Fruit fly (Drosophila melanogaster) whole organism, embryonic: ENCODE measurements around the gene CG7304.
A peak's percentile ranks its signal among the peaks of the same experiment; 100 is the strongest.

ENCODE experiments used
- Ada2b ChIP-seq: fragments of 200-800 bp; sonication (Bioruptor generic); IDR thresholded peaks from 2 replicates; pipeline ENCODE4 v1.3.6; 2022; ENCODE audit warnings: missing biosample characterization, missing genetic modification characterization
- Asciz ChIP-seq: fragments of 200-800 bp; sonication (Bioruptor generic); optimal IDR thresholded peaks from 2 replicates; lab custom pipeline; 2017; ENCODE audit warnings: missing biosample characterization, mild to moderate bottlenecking, missing genetic modification characterization, missing genetic modification reagents
- Atf6 ChIP-seq: fragments of 200-800 bp; sonication (Bioruptor generic); IDR thresholded peaks from 2 replicates; pipeline ENCODE4 v1.3.6; 2022; ENCODE audit warnings: missing biosample characterization, missing genetic modification characterization
- Awh ChIP-seq: fragments of 200-800 bp; sonication (Bioruptor generic); IDR thresholded peaks from 2 replicates; pipeline ENCODE4, ENCODE4 v1.3.6; 2022; ENCODE audit warnings: missing biosample characterization, missing genetic modification characterization
- B-H2 ChIP-seq: fragments of 200-800 bp; sonication (Bioruptor generic); optimal IDR thresholded peaks from 2 replicates; lab custom pipeline; 2018; ENCODE audit warnings: missing biosample characterization, mild to moderate bottlenecking, missing genetic modification characterization
- CG10565 ChIP-seq: fragments of 200-800 bp; sonication (Bioruptor generic); optimal IDR thresholded peaks from 3 replicates; lab custom pipeline; 2016; ENCODE audit warnings: missing biosample characterization, mild to moderate bottlenecking, missing genetic modification characterization
- CG10959 ChIP-seq: fragments of 200-800 bp; sonication (Bioruptor generic); IDR thresholded peaks from 2 replicates; pipeline ENCODE4 v1.3.6; 2022; ENCODE audit warnings: missing biosample characterization, missing genetic modification characterization
- CG10979 ChIP-seq: fragments of 200-800 bp; sonication (Bioruptor generic); optimal IDR thresholded peaks from 2 replicates; lab custom pipeline; 2018; ENCODE audit warnings: missing biosample characterization, mild to moderate bottlenecking, missing genetic modification characterization, moderate library complexity
- CG13424 ChIP-seq: fragments of 200-800 bp; sonication (Bioruptor generic); optimal IDR thresholded peaks from 2 replicates; lab custom pipeline; 2019; ENCODE audit warnings: missing biosample characterization, mild to moderate bottlenecking, missing genetic modification characterization, moderate library complexity
- CG13894 ChIP-seq: fragments of 200-800 bp; sonication (Bioruptor generic); optimal IDR thresholded peaks from 3 replicates; lab custom pipeline; 2018; ENCODE audit warnings: missing biosample characterization, mild to moderate bottlenecking, missing genetic modification characterization, moderate library complexity
- CG15479 ChIP-seq: fragments of 200-800 bp; sonication (Bioruptor generic); optimal IDR thresholded peaks from 3 replicates; lab custom pipeline; 2019; ENCODE audit warnings: missing biosample characterization, mild to moderate bottlenecking, missing genetic modification characterization, moderate library complexity
- CG1603 ChIP-seq: fragments of 200-800 bp; sonication (Bioruptor generic); optimal IDR thresholded peaks from 2 replicates; lab custom pipeline; 2019; ENCODE audit warnings: missing biosample characterization, mild to moderate bottlenecking, missing genetic modification characterization, moderate library complexity
- CG18011 ChIP-seq: fragments of 200-800 bp; sonication (Bioruptor generic); optimal IDR thresholded peaks from 2 replicates; lab custom pipeline; 2017; ENCODE audit warnings: missing biosample characterization, missing genetic modification characterization, mild to moderate bottlenecking, moderate library complexity, missing genotype
- CG2678 ChIP-seq: fragments of 200-800 bp; sonication (Bioruptor generic); optimal IDR thresholded peaks from 3 replicates; lab custom pipeline; 2019; ENCODE audit warnings: missing biosample characterization, mild to moderate bottlenecking, missing genetic modification characterization, moderate library complexity
- CG32772 ChIP-seq: fragments of 200-800 bp; sonication (Bioruptor generic); IDR thresholded peaks from 2 replicates; pipeline ENCODE4 v1.3.6; 2022; ENCODE audit warnings: missing biosample characterization, missing genetic modification characterization
- CG3847 ChIP-seq: fragments of 200-800 bp; sonication (Bioruptor generic); IDR thresholded peaks from 2 replicates; pipeline ENCODE4 v1.3.6; 2022; ENCODE audit warnings: missing biosample characterization, missing genetic modification characterization
- CG4282 ChIP-seq: fragments of 200-800 bp; sonication (Bioruptor generic); optimal IDR thresholded peaks from 2 replicates; lab custom pipeline; 2016; ENCODE audit warnings: missing biosample characterization, missing genetic modification characterization
- CG4360 ChIP-seq: fragments of 200-800 bp; sonication (Bioruptor generic); IDR thresholded peaks from 2 replicates; pipeline ENCODE4 v1.3.6; 2022; ENCODE audit warnings: missing biosample characterization, missing genetic modification characterization
- CG4820 ChIP-seq: fragments of 200-800 bp; sonication (Bioruptor generic); optimal IDR thresholded peaks from 3 replicates; lab custom pipeline; 2016; ENCODE audit warnings: missing biosample characterization, missing genetic modification characterization
- CG6175 ChIP-seq: fragments of 200-800 bp; sonication (Bioruptor generic); IDR thresholded peaks from 3 replicates; pipeline ENCODE4 v1.3.6; 2022; ENCODE audit warnings: missing biosample characterization, missing genetic modification characterization
- CG9215 ChIP-seq: fragments of 200-800 bp; sonication (Bioruptor generic); IDR thresholded peaks from 2 replicates; pipeline ENCODE4 v1.3.6; 2022; ENCODE audit warnings: missing biosample characterization, missing genetic modification characterization
- Camta ChIP-seq: fragments of 200-800 bp; sonication (Bioruptor generic); optimal IDR thresholded peaks from 2 replicates; lab custom pipeline; 2016; ENCODE audit warnings: missing biosample characterization, missing genetic modification characterization
- HLH3B ChIP-seq: fragments of 200-800 bp; sonication (Bioruptor generic); IDR thresholded peaks from 2 replicates; pipeline ENCODE4 v1.3.6; 2022; ENCODE audit warnings: missing biosample characterization, missing genetic modification characterization
- Hand ChIP-seq: fragments of 200-800 bp; sonication (Bioruptor generic); optimal IDR thresholded peaks from 2 replicates; lab custom pipeline; 2017; ENCODE audit warnings: mild to moderate bottlenecking, missing biosample characterization, missing genetic modification reagents, missing genetic modification characterization
- Hsf ChIP-seq: fragments of 200-800 bp; sonication (Bioruptor generic); optimal IDR thresholded peaks from 3 replicates; lab custom pipeline; 2016; ENCODE audit warnings: missing biosample characterization, missing genetic modification characterization
- NK7.1 ChIP-seq: fragments of 200-800 bp; sonication (Bioruptor generic); optimal IDR thresholded peaks from 3 replicates; lab custom pipeline; 2016; ENCODE audit warnings: missing biosample characterization, missing genetic modification characterization
- Optix ChIP-seq: fragments of 200-800 bp; sonication (Bioruptor generic); IDR thresholded peaks from 3 replicates; pipeline ENCODE4 v1.3.6; 2022; ENCODE audit warnings: missing biosample characterization, missing genetic modification characterization
- Rfx ChIP-seq: fragments of 200-800 bp; sonication (Bioruptor generic); IDR thresholded peaks from 2 replicates; pipeline ENCODE4 v1.3.6; 2022; ENCODE audit warnings: missing biosample characterization, missing genetic modification characterization
- Sin3A ChIP-seq: fragments of >200 bp; optimal IDR thresholded peaks from 2 replicates; lab custom pipeline; 2018
- ab ChIP-seq: fragments of 200-800 bp; sonication (Bioruptor generic); optimal IDR thresholded peaks from 2 replicates; lab custom pipeline; 2016; ENCODE audit warnings: missing biosample characterization, missing genetic modification characterization
- amos ChIP-seq: fragments of 200-800 bp; sonication (Bioruptor generic); IDR thresholded peaks from 2 replicates; pipeline ENCODE4 v1.3.6; 2022; ENCODE audit warnings: missing biosample characterization, missing genetic modification characterization; ENCODE audit not compliant: partially characterized antibody
- bcd ChIP-seq: fragments of 200-800 bp; sonication (Bioruptor generic); optimal IDR thresholded peaks from 2 replicates; lab custom pipeline; 2017; ENCODE audit warnings: missing biosample characterization, mild to moderate bottlenecking, missing genetic modification characterization
- crc ChIP-seq: fragments of 200-800 bp; sonication (Bioruptor generic); optimal IDR thresholded peaks from 2 replicates; lab custom pipeline; 2016; ENCODE audit warnings: missing biosample characterization, missing genetic modification characterization
- crol ChIP-seq: fragments of 200-800 bp; sonication (Bioruptor generic); IDR thresholded peaks from 2 replicates; pipeline ENCODE4 v1.3.6; 2022; ENCODE audit warnings: missing biosample characterization, missing genetic modification characterization
- da ChIP-seq: fragments of 200-800 bp; sonication (Bioruptor generic); optimal IDR thresholded peaks from 2 replicates; lab custom pipeline; 2016; ENCODE audit warnings: missing biosample characterization, missing genetic modification characterization
- ewg ChIP-seq: fragments of 200-800 bp; sonication (Bioruptor generic); optimal IDR thresholded peaks from 3 replicates; lab custom pipeline; 2017; ENCODE audit warnings: mild to moderate bottlenecking, missing biosample characterization, missing genetic modification reagents, missing genetic modification characterization
- her ChIP-seq: fragments of 200-800 bp; sonication (Bioruptor generic); optimal IDR thresholded peaks from 2 replicates; lab custom pipeline; 2016; ENCODE audit warnings: missing biosample characterization, missing genetic modification characterization
- ind ChIP-seq: fragments of 200-800 bp; sonication (Bioruptor generic); optimal IDR thresholded peaks from 3 replicates; lab custom pipeline; 2016; ENCODE audit warnings: missing biosample characterization, missing genetic modification characterization
- kni ChIP-seq: fragments of 200-800 bp; sonication (Bioruptor generic); optimal IDR thresholded peaks from 3 replicates; lab custom pipeline; 2017; ENCODE audit warnings: mild to moderate bottlenecking, missing biosample characterization, missing genetic modification reagents, missing genetic modification characterization
- mam ChIP-seq: fragments of 200-800 bp; sonication (Bioruptor generic); optimal IDR thresholded peaks from 3 replicates; lab custom pipeline; 2016; ENCODE audit warnings: missing biosample characterization, missing genetic modification characterization
- mld ChIP-seq: fragments of 200-800 bp; sonication (Bioruptor generic); IDR thresholded peaks from 3 replicates; pipeline ENCODE4 v1.3.6; 2022; ENCODE audit warnings: missing biosample characterization, missing genetic modification characterization; ENCODE audit not compliant: partially characterized antibody
- nmo ChIP-seq: fragments of 200-800 bp; sonication (Bioruptor generic); optimal IDR thresholded peaks from 2 replicates; lab custom pipeline; 2018; ENCODE audit warnings: missing biosample characterization, mild to moderate bottlenecking, missing genetic modification characterization, moderate library complexity
- onecut ChIP-seq: fragments of 200-800 bp; sonication (Bioruptor generic); IDR thresholded peaks from 2 replicates; pipeline ENCODE4 v1.3.6; 2022; ENCODE audit warnings: missing biosample characterization, missing genetic modification characterization
- pfk ChIP-seq: fragments of 200-800 bp; sonication (Bioruptor generic); optimal IDR thresholded peaks from 2 replicates; lab custom pipeline; 2018; ENCODE audit warnings: missing biosample characterization, mild to moderate bottlenecking, missing genetic modification characterization, moderate library complexity
- psq ChIP-seq: fragments of 200-800 bp; sonication (Bioruptor generic); optimal IDR thresholded peaks from 2 replicates; lab custom pipeline; 2017; ENCODE audit warnings: missing biosample characterization, missing genetic modification characterization
- ranshi ChIP-seq: fragments of 200-800 bp; sonication (Bioruptor generic); IDR thresholded peaks from 2 replicates; pipeline ENCODE4 v1.3.6; 2022; ENCODE audit warnings: missing biosample characterization, missing genetic modification characterization
- salm ChIP-seq: fragments of 200-800 bp; sonication (Bioruptor generic); optimal IDR thresholded peaks from 2 replicates; lab custom pipeline; 2018; ENCODE audit warnings: missing biosample characterization, mild to moderate bottlenecking, missing genetic modification characterization
- sob ChIP-seq: fragments of 200-800 bp; sonication (Bioruptor generic); IDR thresholded peaks from 2 replicates; pipeline ENCODE4 v1.3.6; 2022; ENCODE audit warnings: missing biosample characterization, missing genetic modification characterization
- tio ChIP-seq: fragments of 200-800 bp; sonication (Bioruptor generic); optimal IDR thresholded peaks from 2 replicates; lab custom pipeline; 2017; ENCODE audit warnings: missing biosample characterization, missing genetic modification characterization, inconsistent platforms
- toy ChIP-seq: fragments of 200-800 bp; sonication (Bioruptor generic); IDR thresholded peaks from 2 replicates; pipeline ENCODE4 v1.3.6; 2022; ENCODE audit warnings: missing biosample characterization, missing genetic modification characterization
- ttk ChIP-seq: fragments of 200-800 bp; sonication (Bioruptor generic); IDR thresholded peaks from 2 replicates; pipeline ENCODE4 v2.1.2; 2022; ENCODE audit warnings: missing biosample characterization, missing genetic modification characterization

CG7304 gene

dm6 chr3L:15713932-15714492 is 34.5 kb downstream of the CG7304 start (continued):
- peak; percentile 70 for TF ChIP-seq Asciz (GFP tag; lab: Kevin White, UChicago)
- peak; percentile 0 for TF ChIP-seq CG4282
- TF ChIP-seq Camta (GFP tag; lab: Kevin White, UChicago): peak; percentile 52
- TF ChIP-seq CG10979 (tag; lab: Kevin White, UChicago): no peak
- no peak for TF ChIP-seq toy (GFP tag; lab: Robert Waterston, UW)
- peak; percentile 30 for TF ChIP-seq CG13894
- peak; percentile 51; the same call in 1 of the 3 replicates for TF ChIP-seq Optix (GFP tag; lab: Robert Waterston, UW)
- TF ChIP-seq CG4820 (GFP tag; lab: Kevin White, UChicago): peak; percentile 35
- no peak for TF ChIP-seq CG10565 (GFP tag; lab: Kevin White, UChicago)
- no peak for TF ChIP-seq Ada2b (GFP tag; lab: Robert Waterston, UW)
- no peak for TF ChIP-seq CG3847
- peak; percentile 60 for TF ChIP-seq CG4360
- peak; percentile 55; the same call in 1 of the 2 replicates for TF ChIP-seq ranshi (GFP tag; lab: Robert Waterston, UW)
- peak; percentile 59 for TF ChIP-seq bcd (GFP tag; lab: Kevin White, UChicago)
- TF ChIP-seq salm: peak; percentile 11
- peak; percentile 50 for TF ChIP-seq psq (GFP tag; lab: Kevin White, UChicago)
- TF ChIP-seq NK7.1 (GFP tag; lab: Kevin White, UChicago): peak; percentile 30
- TF ChIP-seq Hand: no peak
- peak; percentile 37; the same call in 1 of the 2 replicates for TF ChIP-seq CG32772
- TF ChIP-seq Atf6 (GFP tag; lab: Robert Waterston, UW): peak; percentile 63
- TF ChIP-seq HLH3B (GFP tag; lab: Robert Waterston, UW): peak; percentile 25; the same call in 1 of the 2 replicates
- TF ChIP-seq ab (GFP tag; lab: Kevin White, UChicago): no peak
- no peak for TF ChIP-seq mld (GFP tag; lab: Robert Waterston, UW)
- TF ChIP-seq Rfx (GFP tag; lab: Robert Waterston, UW): peak; percentile 42; the same call in 1 of the 2 replicates
- TF ChIP-seq nmo (GFP tag; lab: Kevin White, UChicago): no peak
- peak; percentile 57 for TF ChIP-seq her (GFP tag; lab: Kevin White, UChicago)
- TF ChIP-seq CG10959 (GFP tag; lab: Robert Waterston, UW): 0 out of 2 replicates have a peak, but pooled peaks have one; percentile 32
- TF ChIP-seq CG18011 (GFP tag; lab: Kevin White, UChicago): no peak
- peak; percentile 71 for TF ChIP-seq CG2678 (tag; lab: Kevin White, UChicago)
- no peak for TF ChIP-seq pfk (GFP tag; lab: Kevin White, UChicago)
- TF ChIP-seq tio (GFP tag; lab: Kevin White, UChicago): peak; percentile 52
- TF ChIP-seq crol (GFP tag; lab: Robert Waterston, UW): no peak
- no peak for TF ChIP-seq crc (GFP tag; lab: Kevin White, UChicago)
- TF ChIP-seq ewg (GFP tag; lab: Kevin White, UChicago): peak; percentile 5
- TF ChIP-seq amos (GFP tag; lab: Robert Waterston, UW): no peak
- TF ChIP-seq mam (GFP tag; lab: Kevin White, UChicago): peak; percentile 28
- TF ChIP-seq kni (GFP tag; lab: Kevin White, UChicago): peak; percentile 40
- no peak for TF ChIP-seq CG9215
- TF ChIP-seq Sin3A (lab: Kevin White, UChicago): no peak
- peak; percentile 0 for TF ChIP-seq ind (GFP tag; lab: Kevin White, UChicago)
- peak; percentile 12 for TF ChIP-seq B-H2 (GFP tag; lab: Kevin White, UChicago)
- TF ChIP-seq sob (GFP tag; lab: Robert Waterston, UW): peak; percentile 66; the same call in 1 of the 2 replicates
- TF ChIP-seq onecut (GFP tag; lab: Robert Waterston, UW): peak; percentile 50; the same call in 1 of the 2 replicates
- TF ChIP-seq CG1603: peak; percentile 67
- 0 out of 2 replicates have a peak, but pooled peaks have one; percentile 17 for TF ChIP-seq ttk (GFP tag; lab: Robert Waterston, UW)
- TF ChIP-seq CG15479: peak; percentile 94
- TF ChIP-seq CG13424 (tag; lab: Kevin White, UChicago): peak; percentile 41
- peak; percentile 61 for TF ChIP-seq da (GFP tag; lab: Kevin White, UChicago)
- no peak for TF ChIP-seq CG6175 (GFP tag; lab: Robert Waterston, UW)
- TF ChIP-seq Awh: peak; percentile 71
- no peak for TF ChIP-seq Hsf (GFP tag; lab: Kevin White, UChicago)
